Worm (Caenorhabditis elegans): ENCODE measurements around the gene Y113G7A.12.

The Y113G7A.12 gene

DNA sequence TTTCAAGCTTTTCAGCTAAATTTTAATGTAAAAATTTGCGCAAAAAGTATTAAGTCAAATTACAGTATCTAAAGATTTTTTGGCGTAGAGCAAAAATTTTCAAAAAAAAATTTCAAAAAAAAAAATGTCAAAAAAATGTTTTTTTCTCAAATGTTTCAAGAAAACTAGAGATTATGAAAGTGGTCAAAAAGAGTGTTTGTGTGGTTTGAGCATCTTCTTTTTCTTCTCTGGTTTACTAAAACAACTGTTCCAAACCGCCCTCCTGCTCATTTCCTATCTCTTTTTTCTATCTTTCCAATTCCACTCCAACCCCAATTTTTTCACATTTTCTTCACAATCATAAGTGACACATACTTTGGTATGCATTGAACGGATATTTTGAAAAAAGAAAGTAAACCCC is at the start of gene Y113G7A.12:
TSS of gene Y113G7A.12 (plus strand) at position 301 of the 400 bp plus-strand sequence.
- TF ChIP-seq fkh-10 (GFP tag; optimal IDR thresholded peaks at IDR 0.05): no peak
- TF ChIP-seq ceh-48 (tag; optimal IDR thresholded peaks at IDR 0.05): no peak
- no peak for TF ChIP-seq ceh-6 (GFP tag; optimal IDR thresholded peaks at IDR 0.05)
- no peak for TF ChIP-seq fkh-6 (tag; optimal IDR thresholded peaks at IDR 0.05)
- no peak for TF ChIP-seq eyg-1 (tag; optimal IDR thresholded peaks at IDR 0.05)
- TF ChIP-seq pros-1 (tag; optimal IDR thresholded peaks at IDR 0.05): no peak

DNA sequence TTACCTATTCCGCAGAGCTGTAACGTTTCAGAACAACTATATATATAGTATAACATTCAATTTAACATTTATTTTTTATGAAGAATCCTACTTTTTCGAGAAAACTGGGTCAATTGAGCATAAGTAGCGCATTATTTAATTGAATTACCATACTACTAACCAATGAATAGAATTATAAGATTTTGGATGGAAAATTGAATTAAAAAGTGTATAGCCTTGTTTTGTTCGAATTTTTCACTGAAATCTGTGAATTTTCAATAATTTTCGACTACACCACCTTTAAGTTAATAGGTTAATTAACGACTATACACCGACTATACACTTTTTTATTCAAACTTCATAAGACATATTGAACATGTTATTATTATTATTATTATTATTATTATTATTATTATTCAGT is 48.4 kb upstream of the Y113G7A.12 start:
- TF ChIP-seq ama-1 (optimal IDR thresholded peaks at IDR 0.05) (no peak), mec-3 (tag; optimal IDR thresholded peaks at IDR 0.05; ENCODE audit: borderline replicate concordance) (no peak), lin-11 (tag; optimal IDR thresholded peaks at IDR 0.05) (no peak), lim-6 (tag; optimal IDR thresholded peaks at IDR 0.05) (no peak), unc-42 (tag; optimal IDR thresholded peaks at IDR 0.05) (no peak), ceh-9 (tag; optimal IDR thresholded peaks at IDR 0.05) (no peak), elt-2 (tag; optimal IDR thresholded peaks at IDR 0.05) (no peak), C38D4.7 (GFP tag; optimal IDR thresholded peaks at IDR 0.05) (no peak), hlh-15 (tag; optimal IDR thresholded peaks at IDR 0.05) (no peak), ets-4 (tag; optimal IDR thresholded peaks at IDR 0.05) (no peak), pros-1 (tag; optimal IDR thresholded peaks at IDR 0.05) (no peak)

DNA sequence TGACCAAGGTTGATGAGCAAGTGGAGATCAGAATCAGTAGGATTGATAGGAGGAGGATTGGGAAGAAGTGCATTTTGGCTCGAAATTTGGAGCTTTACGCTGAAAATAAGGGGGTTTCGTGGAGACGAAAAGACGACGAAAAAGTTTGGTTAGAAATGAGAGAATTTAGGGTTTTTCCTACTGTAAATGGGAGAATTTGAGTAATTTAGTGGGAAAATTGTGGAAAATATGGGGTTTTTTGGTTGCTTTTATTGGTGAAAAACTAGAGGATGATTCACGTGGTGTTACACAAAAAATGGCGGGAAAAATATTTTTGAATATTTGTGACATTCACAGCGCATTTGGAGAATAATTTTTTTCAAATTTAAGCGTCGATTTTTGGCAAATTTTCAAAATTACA is 47.5 kb upstream of the Y113G7A.12 start, which contains the start of gene nlp-69:
TSS of gene nlp-69 (minus strand) at position 101 of the 400 bp plus-strand sequence.
- TF ChIP-seq unc-86 (tag; optimal IDR thresholded peaks at IDR 0.05) (no peak), dmd-4 (tag; optimal IDR thresholded peaks at IDR 0.05; ENCODE audit: borderline replicate concordance) (no peak), pros-1 (tag; optimal IDR thresholded peaks at IDR 0.05) (no peak), ceh-30 (tag; optimal IDR thresholded peaks at IDR 0.05) (no peak), ets-4 (tag; optimal IDR thresholded peaks at IDR 0.05) (no peak), hlh-30 (tag; optimal IDR thresholded peaks at IDR 0.05; ENCODE audit: insufficient read depth) (no peak), che-1 (tag; optimal IDR thresholded peaks at IDR 0.05) (no peak), ceh-6 (GFP tag; optimal IDR thresholded peaks at IDR 0.05) (no peak), nhr-232 (tag; optimal IDR thresholded peaks at IDR 0.05) (no peak), ceh-2 (tag; optimal IDR thresholded peaks at IDR 0.05) (no peak), madf-2 (tag; optimal IDR thresholded peaks at IDR 0.05) (no peak), ceh-18 (tag; optimal IDR thresholded peaks at IDR 0.05) (no peak), K09A11.1 (tag; optimal IDR thresholded peaks at IDR 0.05; ENCODE audit: insufficient read depth) (no peak), elt-4 (tag; optimal IDR thresholded peaks at IDR 0.05) (no peak), nhr-11 (tag; optimal IDR thresholded peaks at IDR 0.05) (no peak), hlh-15 (tag; optimal IDR thresholded peaks at IDR 0.05) (no peak), ceh-45 (GFP tag; IDR thresholded peaks at IDR 0.05) (no peak), F13H6.1 (tag; optimal IDR thresholded peaks at IDR 0.05) (no peak)

DNA sequence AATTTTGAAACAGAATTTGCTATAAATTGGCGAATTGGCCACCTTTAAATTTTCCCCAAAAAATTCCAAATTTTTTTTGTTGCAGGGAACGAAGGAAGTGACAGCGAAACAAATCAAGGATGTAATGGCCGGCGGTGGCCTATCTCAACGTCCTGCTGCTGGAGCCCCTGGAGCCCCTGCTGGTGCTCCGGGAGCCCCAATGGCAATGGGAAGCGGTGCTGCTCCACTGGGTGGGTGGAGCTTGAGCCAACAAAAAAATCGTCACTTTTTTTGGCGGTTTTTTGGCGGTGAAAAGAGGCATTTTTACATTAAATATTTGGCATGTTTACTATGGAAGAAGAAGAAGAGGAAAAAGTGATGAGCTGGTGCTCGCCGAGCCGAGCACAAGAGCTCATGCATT is 45.2 kb upstream of the Y113G7A.12 start:
- TF ChIP-seq hlh-15 (tag; optimal IDR thresholded peaks at IDR 0.05) (no peak), T23F11.4 (GFP tag; optimal IDR thresholded peaks at IDR 0.05) (no peak), syd-9 (tag; optimal IDR thresholded peaks at IDR 0.05) (no peak), ama-1 (optimal IDR thresholded peaks at IDR 0.05) (no peak), nfya-1 (tag; optimal IDR thresholded peaks at IDR 0.05) (no peak), ceh-48 (tag; optimal IDR thresholded peaks at IDR 0.05) (no peak), pqm-1 (tag; optimal IDR thresholded peaks at IDR 0.05) (no peak), ref-2 (tag; optimal IDR thresholded peaks at IDR 0.05) (no peak), ceh-9 (tag; optimal IDR thresholded peaks at IDR 0.05) (no peak)

DNA sequence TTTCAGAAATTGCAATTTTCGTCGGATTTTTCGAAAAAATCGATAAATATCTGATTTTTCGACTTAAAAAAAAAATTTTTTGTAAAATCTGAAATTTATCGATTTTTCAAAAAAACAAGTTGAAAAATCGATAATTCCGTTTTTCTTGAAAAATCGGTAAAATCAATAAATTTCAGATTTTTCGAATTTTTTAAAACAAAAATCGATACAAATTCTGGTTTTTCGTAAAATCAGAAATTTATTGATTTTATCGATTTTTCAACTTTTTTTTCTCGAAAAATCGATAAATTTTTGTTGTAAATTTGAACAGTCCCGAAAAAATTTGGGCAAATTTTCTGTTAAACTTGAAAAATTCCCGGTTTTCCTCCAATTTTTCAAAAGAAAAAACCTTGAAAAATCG is 38.0 kb upstream of the Y113G7A.12 start:
- TF ChIP-seq nfya-1 (tag; optimal IDR thresholded peaks at IDR 0.05) (no peak), sdc-2 (tag; optimal IDR thresholded peaks at IDR 0.05) (no peak), ref-2 (tag; optimal IDR thresholded peaks at IDR 0.05) (no peak), rnt-1 (tag; optimal IDR thresholded peaks at IDR 0.05) (no peak), ets-4 (tag; optimal IDR thresholded peaks at IDR 0.05) (no peak), mec-3 (tag; optimal IDR thresholded peaks at IDR 0.05; ENCODE audit: borderline replicate concordance) (no peak), ceh-48 (tag; optimal IDR thresholded peaks at IDR 0.05) (peak; percentile 52), pqm-1 (tag; optimal IDR thresholded peaks at IDR 0.05) (no peak)
